Fruit fly (Drosophila melanogaster): ENCODE data around the gene CG14780.

The CG14780 gene

DNA sequence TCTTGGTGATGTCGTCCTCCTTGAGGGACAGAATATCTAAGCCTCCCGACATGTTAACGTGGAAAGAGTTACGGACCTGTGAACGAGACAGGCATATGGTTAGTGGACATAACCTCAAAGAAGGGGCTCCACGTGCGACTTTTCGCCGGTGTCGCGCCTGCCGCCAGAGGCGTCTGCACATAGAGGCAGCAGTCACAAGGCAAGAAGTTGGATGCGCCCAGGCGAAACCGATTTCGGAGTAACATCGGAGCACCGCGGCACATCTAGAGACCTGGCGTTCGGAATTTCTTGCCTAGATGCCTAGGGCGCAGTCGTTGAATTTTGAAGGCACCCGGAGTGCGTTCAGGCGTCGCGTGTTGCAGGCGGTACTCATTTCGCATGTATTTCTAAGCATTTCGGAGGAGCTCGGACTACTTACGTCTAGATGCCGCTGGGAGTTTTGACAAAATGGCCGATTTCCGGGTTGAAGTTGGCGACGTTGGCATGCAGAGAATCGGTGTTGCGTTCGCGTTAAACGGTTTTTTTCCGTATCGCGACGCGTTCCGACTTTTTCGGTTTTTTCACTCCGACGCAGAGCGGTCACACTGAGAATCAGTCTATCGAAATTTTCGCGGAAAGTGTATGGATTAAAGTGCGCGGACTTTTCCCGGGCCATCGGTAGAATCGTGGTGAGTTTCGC lies 10.7 kb downstream of the CG14780 start, which contains the start of the genes sta and inc (continued):
- 0 out of 3 replicates have a peak, but pooled peaks have one; percentile 23 for TF ChIP-seq H15 (GFP tag; IDR thresholded peaks at IDR 0.05)
- peak; percentile 32 for TF ChIP-seq fd3F (GFP tag; optimal IDR thresholded peaks at IDR 0.05)
- no peak for TF ChIP-seq CG3065 (GFP tag; optimal IDR thresholded peaks at IDR 0.05)
- peak; percentile 17 for TF ChIP-seq twi (tag; optimal IDR thresholded peaks at IDR 0.05)
- 0 out of 3 replicates have a peak, but pooled peaks have one; percentile 16 for TF ChIP-seq CG2199 (GFP tag; IDR thresholded peaks at IDR 0.05)
- TF ChIP-seq Hsf (GFP tag; optimal IDR thresholded peaks at IDR 0.05): peak; percentile 37
- no peak for TF ChIP-seq da (GFP tag; optimal IDR thresholded peaks at IDR 0.05)
- peak; percentile 48 for TF ChIP-seq CG11398 (GFP tag; optimal IDR thresholded peaks at IDR 0.05)
- TF ChIP-seq CG5180 (GFP tag; optimal IDR thresholded peaks at IDR 0.05): peak; percentile 50
- TF ChIP-seq CG12659 (GFP tag; optimal IDR thresholded peaks at IDR 0.05): peak; percentile 94
- TF ChIP-seq CG3847 (GFP tag; IDR thresholded peaks at IDR 0.05): peak; percentile 68
- TF ChIP-seq Nf-YA (GFP tag; IDR thresholded peaks at IDR 0.05): peak; percentile 50; the same call in 1 of the 2 replicates
- peak; percentile 55 for TF ChIP-seq CG10147 (GFP tag; optimal IDR thresholded peaks at IDR 0.05)
- peak; percentile 22 for TF ChIP-seq salm (tag; optimal IDR thresholded peaks at IDR 0.05)
- peak; percentile 91 for TF ChIP-seq CG7987 (GFP tag; optimal IDR thresholded peaks at IDR 0.05)
- TF ChIP-seq Elba2 (GFP tag; optimal IDR thresholded peaks at IDR 0.05): no peak
- TF ChIP-seq Ets65A (GFP tag): no peak
- TF ChIP-seq gt (GFP tag; IDR thresholded peaks at IDR 0.05): no peak
- no peak for TF ChIP-seq CG32772 (GFP tag; IDR thresholded peaks at IDR 0.05)
- peak; percentile 85 for TF ChIP-seq bcd (GFP tag; optimal IDR thresholded peaks at IDR 0.05)
- peak; percentile 81 for TF ChIP-seq onecut (GFP tag; IDR thresholded peaks at IDR 0.05)
- 0 out of 3 replicates have a peak, but pooled peaks have one; percentile 20 for TF ChIP-seq CG6175 (GFP tag; IDR thresholded peaks at IDR 0.05)
- TF ChIP-seq gro (GFP tag; optimal IDR thresholded peaks at IDR 0.05): no peak
- TF ChIP-seq Hey (tag; optimal IDR thresholded peaks at IDR 0.05): peak; percentile 67
- TF ChIP-seq z (GFP tag; IDR thresholded peaks at IDR 0.05): 0 out of 3 replicates have a peak, but pooled peaks have one; percentile 27
- TF ChIP-seq eyg (GFP tag; optimal IDR thresholded peaks at IDR 0.05): peak; percentile 26
- TF ChIP-seq CG7786 (GFP tag; optimal IDR thresholded peaks at IDR 0.05): peak; percentile 18
- TF ChIP-seq CG6813 (GFP tag; optimal IDR thresholded peaks at IDR 0.05): peak; percentile 86
- TF ChIP-seq btn (GFP tag; optimal IDR thresholded peaks at IDR 0.05): peak; percentile 38
- TF ChIP-seq dan (GFP tag; IDR thresholded peaks at IDR 0.05): no peak
- TF ChIP-seq Ssrp (tag; optimal IDR thresholded peaks at IDR 0.05): peak; percentile 25
- TF ChIP-seq CoRest (tag; optimal IDR thresholded peaks at IDR 0.05): peak; percentile 44
- peak; percentile 66 for TF ChIP-seq CG32532 (GFP tag; IDR thresholded peaks at IDR 0.05)
- TF ChIP-seq oc (tag; optimal IDR thresholded peaks at IDR 0.05): peak; percentile 65
- peak; percentile 96 for TF ChIP-seq MESR4 (GFP tag; optimal IDR thresholded peaks at IDR 0.05)
- TF ChIP-seq CG14860 (GFP tag; IDR thresholded peaks at IDR 0.05; ENCODE audit: partially characterized antibody): no peak
- TF ChIP-seq CG12769 (tag; optimal IDR thresholded peaks at IDR 0.05): no peak
- TF ChIP-seq CG3407 (GFP tag; optimal IDR thresholded peaks at IDR 0.05): peak; percentile 53
- TF ChIP-seq ase (GFP tag; IDR thresholded peaks at IDR 0.05): no peak
- TF ChIP-seq Xrp1 (GFP tag; IDR thresholded peaks at IDR 0.05): no peak
- TF ChIP-seq az2 (GFP tag; optimal IDR thresholded peaks at IDR 0.05): no peak
- no peak for TF ChIP-seq ro (GFP tag; IDR thresholded peaks at IDR 0.05)
- TF ChIP-seq CG10431 (GFP tag; optimal IDR thresholded peaks at IDR 0.05): peak; percentile 91
- peak; percentile 58 for TF ChIP-seq CG12391 (tag; optimal IDR thresholded peaks at IDR 0.05)
- TF ChIP-seq CG17359 (tag; optimal IDR thresholded peaks at IDR 0.05): peak; percentile 67
- peak; percentile 21 for TF ChIP-seq CG9609 (GFP tag; optimal IDR thresholded peaks at IDR 0.05)
- peak in 1 of 3 experiments; percentile 82 for TF ChIP-seq Stat92E (GFP tag; optimal IDR thresholded peaks at IDR 0.05)
- TF ChIP-seq nau (GFP tag; optimal IDR thresholded peaks at IDR 0.05): no peak
- TF ChIP-seq CG12744 (GFP tag; optimal IDR thresholded peaks at IDR 0.05): no peak

Measured in whole organism, embryonic.